Fruit fly (Drosophila melanogaster) whole organism, adult: ENCODE data around the gene Cdep.

Source experiments
- CG11617 ChIP-seq: fragments of 200-800 bp; sonication (Bioruptor generic); optimal IDR thresholded peaks from 2 replicates; lab custom pipeline; 2017; ENCODE audit warnings: mild to moderate bottlenecking, missing biosample characterization, missing genetic modification reagents, missing genetic modification characterization
- CG12768 ChIP-seq: fragments of 200-800 bp; sonication (Bioruptor generic); optimal IDR thresholded peaks from 2 replicates; lab custom pipeline; 2017; ENCODE audit warnings: missing biosample characterization, missing genetic modification characterization, mild to moderate bottlenecking, moderate library complexity, missing genetic modification reagents
- CG14711 ChIP-seq: fragments of 200-800 bp; sonication (Bioruptor generic); optimal IDR thresholded peaks from 2 replicates; lab custom pipeline; 2018; ENCODE audit warnings: missing biosample characterization, mild to moderate bottlenecking, missing genetic modification characterization, moderate library complexity
- CG1620 ChIP-seq: fragments of 200-800 bp; sonication (Bioruptor generic); optimal IDR thresholded peaks from 2 replicates; lab custom pipeline; 2016; ENCODE audit warnings: missing biosample characterization, missing genetic modification characterization
- CG33017 ChIP-seq: fragments of 200-800 bp; sonication (Bioruptor generic); optimal IDR thresholded peaks from 2 replicates; lab custom pipeline; 2018; ENCODE audit warnings: missing biosample characterization, mild to moderate bottlenecking, missing genetic modification characterization, moderate library complexity
- CG5204 ChIP-seq: fragments of 200-800 bp; sonication (Bioruptor generic); optimal IDR thresholded peaks from 2 replicates; lab custom pipeline; 2016; ENCODE audit warnings: missing biosample characterization, missing genetic modification characterization
- CG7045 ChIP-seq: fragments of 200-800 bp; sonication (Bioruptor generic); optimal IDR thresholded peaks from 2 replicates; lab custom pipeline; 2017; ENCODE audit warnings: missing biosample characterization, mild to moderate bottlenecking, missing genetic modification characterization
- CG7101 ChIP-seq: fragments of 200-800 bp; sonication (Bioruptor generic); optimal IDR thresholded peaks from 2 replicates; lab custom pipeline; 2018; ENCODE audit warnings: missing biosample characterization, mild to moderate bottlenecking, missing genetic modification characterization, moderate library complexity
- Clk ChIP-seq: fragments of 200-800 bp; sonication (Bioruptor generic); optimal IDR thresholded peaks from 2 replicates; lab custom pipeline; 2017; ENCODE audit warnings: missing biosample characterization, missing genetic modification characterization
- Crg-1 ChIP-seq: fragments of 200-800 bp; sonication (Bioruptor generic); optimal IDR thresholded peaks from 2 replicates; lab custom pipeline; 2016; ENCODE audit warnings: missing biosample characterization, missing genetic modification characterization
- Hr96 ChIP-seq: fragments of 200-800 bp; sonication (Bioruptor generic); optimal IDR thresholded peaks from 2 replicates; lab custom pipeline; 2016; ENCODE audit warnings: missing biosample characterization, missing genetic modification characterization
- Mnt ChIP-seq: fragments of 200-800 bp; sonication (Bioruptor generic); optimal IDR thresholded peaks from 2 replicates; lab custom pipeline; 2016; ENCODE audit warnings: missing biosample characterization, mild to moderate bottlenecking, missing genetic modification characterization
- bab1 ChIP-seq: fragments of 200-800 bp; sonication (Bioruptor generic); optimal IDR thresholded peaks from 3 replicates; lab custom pipeline; 2019; ENCODE audit warnings: missing biosample characterization, mild to moderate bottlenecking, missing genetic modification characterization, moderate library complexity
- cic ChIP-seq: fragments of 200-800 bp; sonication (Bioruptor generic); optimal IDR thresholded peaks from 2 replicates; lab custom pipeline; 2017; ENCODE audit warnings: missing biosample characterization, mild to moderate bottlenecking, missing genetic modification characterization, moderate library complexity
- cnc ChIP-seq, 2 experiments: fragments of >200 bp; optimal IDR thresholded peaks; 2 replicates each; lab custom pipeline; 2017
- kay ChIP-seq: fragments of 200-800 bp; sonication (Bioruptor generic); peaks from one replicate; lab custom pipeline; 2016; ENCODE audit warnings: missing biosample characterization, missing genetic modification characterization, borderline replicate concordance
- ovo ChIP-seq: fragments of 200-800 bp; sonication (Bioruptor generic); optimal IDR thresholded peaks from 2 replicates; lab custom pipeline; 2016; ENCODE audit warnings: missing biosample characterization, missing genetic modification characterization
- pad ChIP-seq: fragments of 200-800 bp; sonication (Bioruptor generic); optimal IDR thresholded peaks from 3 replicates; lab custom pipeline; 2017; ENCODE audit warnings: missing biosample characterization, missing genetic modification characterization, mild to moderate bottlenecking, moderate library complexity, missing genetic modification reagents
- tj ChIP-seq: fragments of 200-800 bp; sonication (Bioruptor generic); optimal IDR thresholded peaks from 3 replicates; lab custom pipeline; 2017; ENCODE audit warnings: missing biosample characterization, mild to moderate bottlenecking, missing genetic modification characterization, moderate library complexity
- toe ChIP-seq: fragments of 200-800 bp; sonication (Bioruptor generic); optimal IDR thresholded peaks from 2 replicates; lab custom pipeline; 2016; ENCODE audit warnings: missing biosample characterization, missing genetic modification characterization

Gene Cdep

DNA sequence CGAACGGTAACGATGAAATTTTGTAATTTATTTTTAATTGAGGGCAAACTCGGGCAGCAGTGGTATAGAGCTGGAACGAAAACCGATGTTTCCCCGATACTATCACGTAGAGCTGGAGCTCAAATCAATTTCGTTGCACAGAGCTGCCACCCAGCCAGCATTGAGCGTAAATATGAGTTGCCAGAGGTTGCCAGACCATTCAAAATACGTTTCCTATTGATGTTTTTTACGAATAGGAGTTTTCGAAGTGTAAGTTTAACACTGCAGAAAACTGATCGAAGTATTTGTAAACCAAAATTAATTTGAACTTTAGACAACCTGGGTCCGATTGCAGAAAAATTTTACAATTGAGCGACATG is 42.2 kb downstream of the Cdep start, which contains the start of gene Ubc6:
Gene Ubc6 (minus strand): TSS at position 112 of the 359 bp plus-strand sequence.
- TF ChIP-seq kay (GFP tag; lab: Kevin White, UChicago) (peak; percentile 0), CG5204 (GFP tag; lab: Kevin White, UChicago) (peak; percentile 41), CG12768 (GFP tag; lab: Kevin White, UChicago) (no peak), toe (GFP tag; lab: Kevin White, UChicago) (peak; percentile 67), CG14711 (tag; lab: Kevin White, UChicago) (peak; percentile 29), CG7101 (tag; lab: Kevin White, UChicago) (peak; percentile 56), cnc (optimal IDR thresholded peaks at IDR 0.05; lab: Kevin White, UChicago) (no peak), Crg-1 (GFP tag; lab: Kevin White, UChicago) (peak; percentile 66), Clk (GFP tag; lab: Kevin White, UChicago) (peak; percentile 27), CG7045 (GFP tag; lab: Kevin White, UChicago) (peak; percentile 2), pad (GFP tag; lab: Kevin White, UChicago) (no peak), tj (GFP tag; lab: Kevin White, UChicago) (no peak), ovo (peak; percentile 9), bab1 (GFP tag; lab: Kevin White, UChicago) (peak; percentile 65), CG33017 (no peak), CG1620 (peak; percentile 68), CG11617 (peak; percentile 40), Mnt (peak; percentile 20), Hr96 (GFP tag; lab: Kevin White, UChicago) (peak; percentile 59), cic (GFP tag; lab: Kevin White, UChicago) (peak; percentile 39)

DNA sequence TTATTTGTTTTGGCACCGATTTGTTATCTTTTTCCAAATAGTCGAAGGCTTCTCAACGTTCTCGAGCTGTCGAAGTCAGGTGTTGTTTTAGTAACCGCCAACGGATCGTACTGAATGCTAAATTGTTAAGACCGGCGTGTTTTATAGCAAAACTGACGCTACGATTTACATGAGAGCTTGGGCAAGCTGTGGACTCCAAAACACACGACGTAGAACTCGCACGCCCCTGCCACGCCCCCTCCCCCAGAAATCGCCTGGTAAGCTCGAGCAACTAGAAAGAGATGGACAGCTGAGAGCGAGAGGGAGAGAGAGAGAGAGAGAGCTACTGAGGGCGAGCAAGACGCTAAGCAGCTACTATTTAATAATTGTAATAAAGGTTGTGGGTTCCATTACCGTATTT is 44.8 kb downstream of the Cdep start, which contains the start of gene Jhbp3:
Gene Jhbp3 (minus strand): TSS at position 101 of the 400 bp plus-strand sequence.
- no peak for TF ChIP-seq tj (GFP tag; lab: Kevin White, UChicago)
- no peak for TF ChIP-seq CG12768 (GFP tag; lab: Kevin White, UChicago)
- no peak for TF ChIP-seq CG7101 (tag; lab: Kevin White, UChicago)
- TF ChIP-seq kay (GFP tag; lab: Kevin White, UChicago), result no peak
- no peak for TF ChIP-seq cic (GFP tag; lab: Kevin White, UChicago)
- no peak for TF ChIP-seq toe (GFP tag; lab: Kevin White, UChicago)
- no peak for TF ChIP-seq pad (GFP tag; lab: Kevin White, UChicago)
- no peak for TF ChIP-seq ovo
- TF ChIP-seq Clk (GFP tag; lab: Kevin White, UChicago), result no peak
- no peak for TF ChIP-seq CG5204 (GFP tag; lab: Kevin White, UChicago)
- no peak for TF ChIP-seq CG11617
- no peak for TF ChIP-seq CG1620
- TF ChIP-seq CG33017, result no peak

DNA sequence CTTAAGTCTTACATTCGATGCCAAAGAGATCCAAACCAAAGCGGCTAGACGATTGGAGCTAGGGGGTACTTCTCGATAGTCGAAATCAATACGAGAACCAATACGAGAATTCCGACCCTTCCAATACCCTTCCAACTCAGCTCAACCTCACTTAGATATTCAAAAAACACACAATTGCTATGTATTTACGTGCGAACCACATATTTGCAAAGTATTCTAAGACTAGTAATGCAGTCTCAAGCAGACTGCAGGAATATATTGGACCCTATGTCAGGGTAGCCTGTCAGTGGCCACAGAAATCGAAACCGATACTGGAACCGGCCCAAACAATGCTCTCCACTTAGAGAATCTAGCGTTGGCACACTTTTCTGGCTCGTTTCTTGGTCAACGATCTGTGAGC is 47.5 kb downstream of the Cdep start:
- TF ChIP-seq bab1 (GFP tag; lab: Kevin White, UChicago) (no peak), cic (GFP tag; lab: Kevin White, UChicago) (no peak)

DNA sequence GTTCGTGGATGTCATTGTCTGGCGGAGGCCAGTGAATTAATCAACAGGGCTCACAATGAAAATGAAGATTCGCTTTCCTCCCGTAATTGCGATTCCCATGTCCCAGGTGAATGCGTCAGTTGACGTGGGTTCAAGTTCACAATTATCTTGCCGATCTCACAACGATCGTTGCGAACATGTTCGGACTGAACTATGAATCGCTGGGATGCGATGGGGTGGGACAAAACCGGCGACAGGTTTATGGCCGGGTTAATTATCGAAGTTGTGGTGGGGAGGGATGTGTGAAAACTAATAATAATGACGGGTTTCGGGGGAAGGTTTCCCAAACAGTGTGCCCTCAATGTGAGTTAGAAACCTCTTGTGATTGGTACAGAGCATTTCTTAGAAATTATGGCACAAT is 49.8 kb downstream of the Cdep start:
- no peak for TF ChIP-seq tj (GFP tag; lab: Kevin White, UChicago)
- no peak for TF ChIP-seq CG12768 (GFP tag; lab: Kevin White, UChicago)
- no peak for TF ChIP-seq Mnt
- TF ChIP-seq CG7101 (tag; lab: Kevin White, UChicago), result no peak
- TF ChIP-seq CG7045 (GFP tag; lab: Kevin White, UChicago), result no peak
- TF ChIP-seq CG33017, result no peak
- peak; percentile 5 for TF ChIP-seq kay (GFP tag; lab: Kevin White, UChicago)
- TF ChIP-seq CG14711 (tag; lab: Kevin White, UChicago), result no peak

DNA sequence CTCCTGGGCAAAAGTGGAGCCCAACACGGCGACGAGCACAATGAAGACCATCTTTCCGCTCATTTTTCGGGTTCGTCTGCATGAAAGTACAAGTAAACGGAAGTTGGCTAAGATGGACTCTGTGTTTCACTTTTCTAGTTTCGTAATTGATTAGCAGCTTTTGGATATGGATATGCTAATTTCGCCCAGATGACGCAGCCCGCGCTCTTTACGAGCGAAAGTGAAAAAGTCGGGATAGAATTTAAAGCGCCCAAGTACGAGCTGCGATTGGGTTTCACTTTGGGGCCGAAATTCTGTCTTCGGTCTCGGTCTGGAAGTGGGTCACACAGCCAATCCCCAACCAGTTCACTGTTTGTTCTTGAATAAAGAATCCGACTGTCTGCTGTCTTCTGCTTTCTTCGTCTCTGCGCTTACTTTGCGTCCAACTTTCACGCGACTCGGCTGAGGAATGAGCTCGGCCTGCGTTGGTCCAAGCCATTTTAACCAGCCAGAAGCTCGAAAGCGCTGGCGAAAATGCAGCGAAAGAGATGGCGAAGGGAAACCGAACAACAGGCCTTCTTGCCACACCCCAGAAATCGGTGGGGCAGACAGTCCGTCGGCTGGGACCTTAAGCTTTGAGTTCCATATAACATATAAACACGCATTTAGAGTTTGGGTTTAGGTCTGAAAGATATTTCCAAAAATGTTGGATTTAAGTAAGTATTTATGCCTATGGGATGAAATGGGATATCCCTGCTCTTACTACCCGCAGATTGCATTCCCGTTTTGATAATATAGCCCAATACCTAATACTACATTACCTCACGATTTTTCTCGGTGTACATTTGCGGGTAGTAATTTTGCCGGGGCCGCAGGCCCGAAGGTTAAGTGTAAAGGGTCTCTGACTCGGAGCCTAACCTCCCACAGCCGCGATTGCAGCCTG is 50.8 kb downstream of the Cdep start, which contains the start of gene Jhbp2:
Gene Jhbp2 (minus strand): TSS at position 454 of the 922 bp plus-strand sequence.
- TF ChIP-seq pad (GFP tag; lab: Kevin White, UChicago), result no peak
- TF ChIP-seq CG14711 (tag; lab: Kevin White, UChicago), result no peak
- no peak for TF ChIP-seq Mnt
- no peak for TF ChIP-seq cic (GFP tag; lab: Kevin White, UChicago)
- no peak for TF ChIP-seq Clk (GFP tag; lab: Kevin White, UChicago)
- no peak for TF ChIP-seq CG7101 (tag; lab: Kevin White, UChicago)
- TF ChIP-seq CG33017, result no peak
- no peak for TF ChIP-seq CG12768 (GFP tag; lab: Kevin White, UChicago)
- TF ChIP-seq CG7045 (GFP tag; lab: Kevin White, UChicago), result no peak
- TF ChIP-seq Hr96 (GFP tag; lab: Kevin White, UChicago), result no peak
- TF ChIP-seq toe (GFP tag; lab: Kevin White, UChicago), result no peak
- no peak for TF ChIP-seq tj (GFP tag; lab: Kevin White, UChicago)
- TF ChIP-seq CG5204 (GFP tag; lab: Kevin White, UChicago), result no peak
- TF ChIP-seq Crg-1 (GFP tag; lab: Kevin White, UChicago), result no peak
- TF ChIP-seq CG11617, result no peak
- TF ChIP-seq CG1620, result no peak
- TF ChIP-seq kay (GFP tag; lab: Kevin White, UChicago), result no peak

DNA sequence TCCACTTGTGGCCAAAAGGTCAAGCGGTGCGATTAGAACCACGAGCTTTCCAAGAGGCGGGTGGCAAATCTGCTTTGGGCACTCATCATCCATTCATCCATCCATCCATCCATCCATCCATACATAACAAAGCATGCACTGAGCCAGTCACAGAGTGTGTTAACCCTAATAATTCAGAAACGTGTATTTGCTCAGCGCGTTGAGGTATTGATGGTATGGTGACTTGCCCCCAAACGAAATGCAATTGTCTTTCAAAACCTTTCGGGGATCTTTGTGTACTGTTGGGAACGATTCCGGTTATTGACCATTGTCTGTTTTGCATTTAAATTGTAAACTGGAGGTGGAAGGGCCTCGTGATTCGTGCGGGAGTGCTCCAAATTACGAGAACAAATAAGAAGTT is 51.6 kb downstream of the Cdep start:
- no peak for TF ChIP-seq CG14711 (tag; lab: Kevin White, UChicago)
- TF ChIP-seq CG12768 (GFP tag; lab: Kevin White, UChicago), result no peak
- TF ChIP-seq Clk (GFP tag; lab: Kevin White, UChicago), result no peak
- peak; percentile 2 for TF ChIP-seq kay (GFP tag; lab: Kevin White, UChicago)
